Fruit fly (Drosophila melanogaster) whole organism, embryonic: ENCODE results near the gene CG17187.

Experiments
- B-H1 ChIP-seq: fragments of 200-800 bp; sonication (Bioruptor generic); IDR thresholded peaks from 3 replicates; pipeline ENCODE4 v1.3.6; 2022; ENCODE audit warnings: missing biosample characterization, missing genetic modification characterization
- Bgb ChIP-seq: fragments of 200-800 bp; sonication (Bioruptor generic); IDR thresholded peaks from 2 replicates; pipeline ENCODE4 v1.3.6; 2022; ENCODE audit warnings: missing biosample characterization, missing genetic modification characterization; ENCODE audit not compliant: partially characterized antibody
- CG10147 ChIP-seq: fragments of 200-800 bp; sonication (Bioruptor generic); optimal IDR thresholded peaks from 2 replicates; lab custom pipeline; 2019; ENCODE audit warnings: missing biosample characterization, mild to moderate bottlenecking, missing genetic modification characterization, moderate library complexity
- CG11560 ChIP-seq: fragments of 200-800 bp; sonication (Bioruptor generic); IDR thresholded peaks from 3 replicates; pipeline ENCODE4 v1.3.6; 2022; ENCODE audit warnings: missing biosample characterization, missing genetic modification characterization
- CG12236 ChIP-seq: fragments of 200-800 bp; sonication (Bioruptor generic); optimal IDR thresholded peaks from 2 replicates; lab custom pipeline; 2016; ENCODE audit warnings: missing biosample characterization, missing genetic modification characterization
- CG12299 ChIP-seq: fragments of 200-800 bp; sonication (Bioruptor generic); optimal IDR thresholded peaks from 2 replicates; lab custom pipeline; 2018; ENCODE audit warnings: missing biosample characterization, mild to moderate bottlenecking, missing genetic modification characterization
- CG14014 ChIP-seq: fragments of 200-800 bp; sonication (Bioruptor generic); IDR thresholded peaks from 2 replicates; pipeline ENCODE4 v1.3.6; 2022; ENCODE audit warnings: missing biosample characterization, missing genetic modification characterization
- CG14050 ChIP-seq: fragments of 200-800 bp; sonication (Bioruptor generic); IDR thresholded peaks from 3 replicates; pipeline ENCODE4 v1.3.6; 2022; ENCODE audit warnings: missing biosample characterization, missing genetic modification characterization
- CG14441 ChIP-seq: fragments of 200-800 bp; sonication (Bioruptor generic); IDR thresholded peaks from 2 replicates; pipeline ENCODE4 v1.3.6; 2022; ENCODE audit warnings: missing biosample characterization, missing genetic modification characterization
- CG15269 ChIP-seq: fragments of 200-800 bp; sonication (Bioruptor generic); optimal IDR thresholded peaks from 2 replicates; lab custom pipeline; 2018; ENCODE audit warnings: missing biosample characterization, mild to moderate bottlenecking, missing genetic modification characterization, moderate library complexity
- CG1603 ChIP-seq: fragments of 200-800 bp; sonication (Bioruptor generic); optimal IDR thresholded peaks from 2 replicates; lab custom pipeline; 2019; ENCODE audit warnings: missing biosample characterization, mild to moderate bottlenecking, missing genetic modification characterization, moderate library complexity
- CG1647 ChIP-seq: fragments of 200-800 bp; sonication (Bioruptor generic); optimal IDR thresholded peaks from 3 replicates; lab custom pipeline; 2016; ENCODE audit warnings: missing biosample characterization, missing genetic modification characterization
- CG16779 ChIP-seq: fragments of 200-800 bp; sonication (Bioruptor generic); IDR thresholded peaks from 2 replicates; pipeline ENCODE4 v1.3.6; 2022; ENCODE audit warnings: missing biosample characterization, missing genetic modification characterization
- CG17385 ChIP-seq: fragments of 200-800 bp; sonication (Bioruptor generic); optimal IDR thresholded peaks from 3 replicates; lab custom pipeline; 2018; ENCODE audit warnings: missing biosample characterization, mild to moderate bottlenecking, missing genetic modification characterization
- CG18011 ChIP-seq: fragments of 200-800 bp; sonication (Bioruptor generic); optimal IDR thresholded peaks from 2 replicates; lab custom pipeline; 2017; ENCODE audit warnings: missing biosample characterization, missing genetic modification characterization, mild to moderate bottlenecking, moderate library complexity, missing genotype
- CG2889 ChIP-seq: fragments of 200-800 bp; sonication (Bioruptor generic); IDR thresholded peaks from 3 replicates; pipeline ENCODE4 v1.3.6; 2022; ENCODE audit warnings: missing biosample characterization, missing genetic modification characterization
- CG3407 ChIP-seq: fragments of 200-800 bp; sonication (Bioruptor generic); optimal IDR thresholded peaks from 2 replicates; lab custom pipeline; 2018; ENCODE audit warnings: missing biosample characterization, mild to moderate bottlenecking, missing genetic modification characterization
- CG34376 ChIP-seq: fragments of 200-800 bp; sonication (Bioruptor generic); optimal IDR thresholded peaks from 2 replicates; lab custom pipeline; 2018; ENCODE audit warnings: missing biosample characterization, mild to moderate bottlenecking, missing genetic modification characterization
- CG42726 ChIP-seq: fragments of 200-800 bp; sonication (Bioruptor generic); IDR thresholded peaks from 2 replicates; pipeline ENCODE4 v1.3.6; 2022; ENCODE audit warnings: missing biosample characterization, missing genetic modification characterization; ENCODE audit not compliant: partially characterized antibody
- CG4730 ChIP-seq: fragments of 200-800 bp; sonication (Bioruptor generic); IDR thresholded peaks from 2 replicates; pipeline ENCODE4 v1.3.6; 2022; ENCODE audit warnings: missing biosample characterization, missing genetic modification characterization
- CG4820 ChIP-seq: fragments of 200-800 bp; sonication (Bioruptor generic); optimal IDR thresholded peaks from 3 replicates; lab custom pipeline; 2016; ENCODE audit warnings: missing biosample characterization, missing genetic modification characterization
- CG6689 ChIP-seq: fragments of 200-800 bp; sonication (Bioruptor generic); IDR thresholded peaks from 2 replicates; pipeline ENCODE4 v1.3.6; 2022; ENCODE audit warnings: missing biosample characterization, missing genetic modification characterization
- CG8924 ChIP-seq: fragments of 200-800 bp; optimal IDR thresholded peaks from 3 replicates; lab custom pipeline; 2019; ENCODE audit warnings: missing biosample characterization, mild to moderate bottlenecking, missing genetic modification characterization, moderate library complexity
- CG9215 ChIP-seq: fragments of 200-800 bp; sonication (Bioruptor generic); IDR thresholded peaks from 2 replicates; pipeline ENCODE4 v1.3.6; 2022; ENCODE audit warnings: missing biosample characterization, missing genetic modification characterization
- CrebB ChIP-seq: fragments of 200-800 bp; sonication (Bioruptor generic); optimal IDR thresholded peaks from 3 replicates; lab custom pipeline; 2018; ENCODE audit warnings: missing biosample characterization, mild to moderate bottlenecking, missing genetic modification characterization
- Doc2 ChIP-seq: fragments of 200-800 bp; sonication (Bioruptor generic); IDR thresholded peaks from 2 replicates; pipeline ENCODE4 v1.3.6; 2022; ENCODE audit warnings: missing biosample characterization, missing genetic modification characterization
- E2f1 ChIP-seq: fragments of 200-800 bp; sonication (Bioruptor generic); IDR thresholded peaks from 2 replicates; pipeline ENCODE4 v1.3.6; 2022; ENCODE audit warnings: missing biosample characterization, missing genetic modification characterization
- Eip74EF ChIP-seq, 2 experiments: fragments of 200-800 bp in 1 of 2; fragments of >200 bp in 1 of 2; sonication (Bioruptor generic) in 1 of 2; optimal IDR thresholded peaks; 2 replicates each; lab custom pipeline; 2017 to 2019; ENCODE audit warnings: missing biosample characterization in 2 of 2, missing genetic modification characterization in 2 of 2, mild to moderate bottlenecking in 1 of 2, moderate library complexity in 1 of 2
- HLH3B ChIP-seq: fragments of 200-800 bp; sonication (Bioruptor generic); IDR thresholded peaks from 2 replicates; pipeline ENCODE4 v1.3.6; 2022; ENCODE audit warnings: missing biosample characterization, missing genetic modification characterization
- Jarid2 ChIP-seq: fragments of 200-800 bp; sonication (Bioruptor generic); optimal IDR thresholded peaks from 3 replicates; lab custom pipeline; 2017; ENCODE audit warnings: mild to moderate bottlenecking, missing biosample characterization, missing genetic modification reagents, missing genetic modification characterization
- Lim3 ChIP-seq: fragments of 200-800 bp; sonication (Bioruptor generic); IDR thresholded peaks from 2 replicates; pipeline ENCODE4 v1.3.6; 2022; ENCODE audit warnings: missing biosample characterization, missing genetic modification characterization
- Med ChIP-seq: fragments of 200-800 bp; sonication (Bioruptor generic); peaks from one replicate; lab custom pipeline; 2016; ENCODE audit warnings: missing biosample characterization, missing genetic modification characterization, mild to moderate bottlenecking, inconsistent platforms, moderate library complexity
- NK7.1 ChIP-seq: fragments of 200-800 bp; sonication (Bioruptor generic); optimal IDR thresholded peaks from 3 replicates; lab custom pipeline; 2016; ENCODE audit warnings: missing biosample characterization, missing genetic modification characterization
- Neu2 ChIP-seq: fragments of 200-800 bp; sonication (Bioruptor generic); optimal IDR thresholded peaks from 3 replicates; lab custom pipeline; 2016; ENCODE audit warnings: missing biosample characterization, missing genetic modification characterization, borderline replicate concordance
- Trl ChIP-seq, 3 experiments: fragments of >200 bp in 2 of 3; fragments of 200-800 bp in 1 of 3; sonication (Bioruptor generic) in 1 of 3; optimal IDR thresholded peaks; 2 replicates in 1 of 3; 3 replicates in 2 of 3; lab custom pipeline; 2016 to 2017; ENCODE audit warnings: missing biosample characterization in 1 of 3, missing genetic modification characterization in 1 of 3
- caup ChIP-seq: fragments of 200-800 bp; sonication (Bioruptor generic); optimal IDR thresholded peaks from 3 replicates; lab custom pipeline; 2017; ENCODE audit warnings: missing biosample characterization, mild to moderate bottlenecking, missing genetic modification characterization, moderate library complexity; ENCODE audit not compliant: severe bottlenecking
- chm ChIP-seq: fragments of 200-800 bp; sonication (Bioruptor generic); IDR thresholded peaks from 2 replicates; pipeline ENCODE4 v1.3.6; 2022; ENCODE audit warnings: missing biosample characterization, missing genetic modification characterization
- dimm ChIP-seq: fragments of 200-800 bp; sonication (Bioruptor generic); IDR thresholded peaks from 2 replicates; pipeline ENCODE4 v1.3.6; 2022; ENCODE audit warnings: missing biosample characterization, missing genetic modification characterization
- exex ChIP-seq: fragments of 200-800 bp; sonication (Bioruptor generic); optimal IDR thresholded peaks from 4 replicates; lab custom pipeline; 2018; ENCODE audit warnings: missing biosample characterization, mild to moderate bottlenecking, missing genetic modification characterization, moderate library complexity
- fd96Cb ChIP-seq: fragments of 200-800 bp; sonication (Bioruptor generic); optimal IDR thresholded peaks from 2 replicates; lab custom pipeline; 2018; ENCODE audit warnings: missing biosample characterization, mild to moderate bottlenecking, missing genetic modification characterization, moderate library complexity
- h ChIP-seq: fragments of >200 bp; optimal IDR thresholded peaks from 2 replicates; lab custom pipeline; 2017
- knrl ChIP-seq: fragments of 200-800 bp; sonication (Bioruptor generic); IDR thresholded peaks from 3 replicates; pipeline ENCODE4 v1.3.6; 2022; ENCODE audit warnings: missing biosample characterization, missing genetic modification characterization; ENCODE audit not compliant: partially characterized antibody
- lab ChIP-seq: fragments of 200-800 bp; sonication (Bioruptor generic); optimal IDR thresholded peaks from 3 replicates; lab custom pipeline; 2017; ENCODE audit warnings: missing biosample characterization, missing genetic modification characterization, mild to moderate bottlenecking, moderate library complexity, missing genetic modification reagents
- maf-S ChIP-seq: fragments of 200-800 bp; sonication (Bioruptor generic); optimal IDR thresholded peaks from 2 replicates; lab custom pipeline; 2016; ENCODE audit warnings: missing biosample characterization, missing genetic modification characterization
- pzg ChIP-seq: fragments of 200-800 bp; sonication (Bioruptor generic); optimal IDR thresholded peaks from 3 replicates; lab custom pipeline; 2018; ENCODE audit warnings: missing biosample characterization, mild to moderate bottlenecking, missing genetic modification characterization, moderate library complexity
- run ChIP-seq: fragments of 200-800 bp; sonication (Bioruptor generic); optimal IDR thresholded peaks from 3 replicates; lab custom pipeline; 2018; ENCODE audit warnings: missing biosample characterization, mild to moderate bottlenecking, missing genetic modification characterization
- sob ChIP-seq: fragments of 200-800 bp; sonication (Bioruptor generic); IDR thresholded peaks from 2 replicates; pipeline ENCODE4 v1.3.6; 2022; ENCODE audit warnings: missing biosample characterization, missing genetic modification characterization
- ssp ChIP-seq: fragments of 200-800 bp; sonication (Bioruptor generic); IDR thresholded peaks from 2 replicates; pipeline ENCODE4 v1.3.6; 2022; ENCODE audit warnings: missing biosample characterization, missing genetic modification characterization
- trem ChIP-seq: fragments of 200-800 bp; optimal IDR thresholded peaks from 3 replicates; lab custom pipeline; 2019; ENCODE audit warnings: missing biosample characterization, mild to moderate bottlenecking, missing genetic modification characterization, moderate library complexity
- wdn ChIP-seq: fragments of 200-800 bp; sonication (Bioruptor generic); IDR thresholded peaks from 2 replicates; pipeline ENCODE4 v1.3.6; 2022; ENCODE audit warnings: missing biosample characterization, missing genetic modification characterization

The CG17187 gene

DNA sequence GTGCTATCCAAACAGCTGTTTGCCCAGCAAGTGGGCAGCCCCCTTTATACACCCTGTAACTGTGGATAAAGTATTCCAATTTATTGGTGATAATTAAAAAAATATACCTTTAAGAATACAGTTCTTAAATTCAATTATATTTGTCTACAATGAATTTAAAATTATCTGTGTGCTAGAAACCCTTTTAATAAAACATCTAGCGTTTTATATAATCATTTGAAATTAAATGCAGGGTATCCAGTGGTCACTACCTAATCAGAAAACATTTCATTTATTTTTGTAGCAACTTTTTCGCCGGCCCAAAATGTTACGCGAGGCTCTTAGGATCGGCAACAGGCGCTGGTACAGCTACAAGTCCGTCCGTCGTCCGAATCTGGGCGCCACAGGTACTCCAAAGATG lies 5.2 kb downstream of the CG17187 start, which contains the start of gene CG17726 (continued):
- TF ChIP-seq Eip74EF (GFP tag; optimal IDR thresholded peaks at IDR 0.05; lab: Kevin White, UChicago): peak in 1 of 2 experiments; percentile 97
- peak; percentile 98 for TF ChIP-seq CG15269 (tag; lab: Kevin White, UChicago)
- TF ChIP-seq Jarid2 (GFP tag; lab: Kevin White, UChicago): no peak
- TF ChIP-seq knrl (GFP tag; lab: Robert Waterston, UW): 0 out of 3 replicates have a peak, but pooled peaks have one; percentile 30
- TF ChIP-seq CG12299: peak; percentile 98
- peak; percentile 98 for TF ChIP-seq CG4730 (GFP tag; lab: Robert Waterston, UW)
- TF ChIP-seq caup (GFP tag; lab: Kevin White, UChicago): peak; percentile 90
- TF ChIP-seq CG34376 (GFP tag; lab: Kevin White, UChicago): peak; percentile 92
- peak; percentile 91 for TF ChIP-seq CG1603
- peak; percentile 89 for TF ChIP-seq Doc2 (GFP tag; lab: Robert Waterston, UW)
- peak; percentile 98 for TF ChIP-seq E2f1 (GFP tag; lab: Robert Waterston, UW)
- no peak for TF ChIP-seq Bgb (GFP tag; lab: Robert Waterston, UW)
- TF ChIP-seq fd96Cb (tag; lab: Kevin White, UChicago): peak; percentile 97
- TF ChIP-seq HLH3B (GFP tag; lab: Robert Waterston, UW): peak; percentile 99
- peak; percentile 95 for TF ChIP-seq CG10147 (GFP tag; lab: Kevin White, UChicago)
- TF ChIP-seq CG4820 (GFP tag; lab: Kevin White, UChicago): peak; percentile 94
- TF ChIP-seq Lim3: peak; percentile 92
- peak; percentile 99 for TF ChIP-seq CG8924 (tag; lab: Kevin White, UChicago)
- TF ChIP-seq CG18011: peak; percentile 83
- peak; percentile 99 for TF ChIP-seq trem
- peak; percentile 97 for TF ChIP-seq B-H1 (GFP tag; lab: Robert Waterston, UW)
- no peak for TF ChIP-seq Trl (optimal IDR thresholded peaks at IDR 0.05; lab: Kevin White, UChicago)
- peak; percentile 88 for TF ChIP-seq Trl (GFP tag; optimal IDR thresholded peaks at IDR 0.05; lab: Kevin White, UChicago)
- TF ChIP-seq CG14441 (GFP tag; lab: Robert Waterston, UW): peak; percentile 97
- peak; percentile 96 for TF ChIP-seq run (tag; lab: Kevin White, UChicago)
- TF ChIP-seq CG1647 (GFP tag; lab: Kevin White, UChicago): peak; percentile 80

DNA sequence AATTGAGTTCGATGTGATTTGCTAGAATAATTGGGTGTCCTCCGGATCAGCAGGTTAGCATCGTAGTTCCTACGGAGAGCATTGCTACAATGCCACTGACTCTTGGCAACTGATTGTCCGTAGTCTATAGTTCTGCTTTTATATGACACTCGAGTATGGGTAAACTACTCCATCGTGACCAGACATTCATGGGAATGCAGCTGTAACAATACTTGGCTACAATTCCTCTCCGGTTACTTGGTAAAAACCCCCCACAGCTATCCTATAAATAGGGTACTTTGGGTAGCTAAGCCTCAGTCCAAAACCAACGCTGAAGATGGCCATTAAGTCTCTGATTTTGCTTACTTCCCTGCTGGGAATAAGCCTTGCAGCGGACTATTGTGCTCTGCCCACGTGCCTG lies 6.5 kb downstream of the CG17187 start, which contains the start of gene scpr-C:
TSS of gene scpr-C (plus strand) at position 301 of the 400 bp plus-strand sequence.
- TF ChIP-seq E2f1 (GFP tag; lab: Robert Waterston, UW): no peak
- no peak for TF ChIP-seq CG17385
- no peak for TF ChIP-seq CG2889 (GFP tag; lab: Robert Waterston, UW)
- no peak for TF ChIP-seq CG11560 (tag; lab: Robert Waterston, UW)
- no peak for TF ChIP-seq Neu2 (GFP tag; lab: Kevin White, UChicago)
- no peak for TF ChIP-seq CrebB (tag; lab: Kevin White, UChicago)
- peak; percentile 76 for TF ChIP-seq Med (GFP tag; lab: Kevin White, UChicago)
- TF ChIP-seq maf-S (GFP tag; lab: Kevin White, UChicago): no peak
- no peak for TF ChIP-seq dimm (GFP tag; lab: Robert Waterston, UW)
- TF ChIP-seq exex (tag; lab: Kevin White, UChicago): no peak
- peak; percentile 14; the same call in 1 of the 2 replicates for TF ChIP-seq sob
- TF ChIP-seq CG9215 (GFP tag; lab: Robert Waterston, UW): no peak
- TF ChIP-seq chm (GFP tag; lab: Robert Waterston, UW): peak; percentile 41; the same call in 1 of the 2 replicates
- TF ChIP-seq lab: no peak
- no peak for TF ChIP-seq CG3407 (GFP tag; lab: Kevin White, UChicago)
- 0 out of 2 replicates have a peak, but pooled peaks have one; percentile 17 for TF ChIP-seq CG42726 (GFP tag; lab: Robert Waterston, UW)
- TF ChIP-seq ssp (GFP tag; lab: Robert Waterston, UW): no peak
- TF ChIP-seq CG34376 (GFP tag; lab: Kevin White, UChicago): no peak
- no peak for TF ChIP-seq wdn
- no peak for TF ChIP-seq NK7.1
- TF ChIP-seq CG14014 (GFP tag; lab: Robert Waterston, UW): no peak
- no peak for TF ChIP-seq pzg (GFP tag; lab: Kevin White, UChicago)
- no peak for TF ChIP-seq CG14050 (GFP tag; lab: Robert Waterston, UW)
- TF ChIP-seq CG16779 (GFP tag; lab: Robert Waterston, UW): 0 out of 2 replicates have a peak, but pooled peaks have one; percentile 13
- no peak for TF ChIP-seq CG12236 (GFP tag; lab: Kevin White, UChicago)
- TF ChIP-seq h (lab: Kevin White, UChicago): no peak
- TF ChIP-seq CG6689 (GFP tag; lab: Robert Waterston, UW): no peak
